Fruit fly (Drosophila melanogaster): ENCODE measurements around the gene CG11693.
A peak's percentile ranks its signal among the peaks of the same experiment; 100 is the strongest.

The CG11693 gene

DNA sequence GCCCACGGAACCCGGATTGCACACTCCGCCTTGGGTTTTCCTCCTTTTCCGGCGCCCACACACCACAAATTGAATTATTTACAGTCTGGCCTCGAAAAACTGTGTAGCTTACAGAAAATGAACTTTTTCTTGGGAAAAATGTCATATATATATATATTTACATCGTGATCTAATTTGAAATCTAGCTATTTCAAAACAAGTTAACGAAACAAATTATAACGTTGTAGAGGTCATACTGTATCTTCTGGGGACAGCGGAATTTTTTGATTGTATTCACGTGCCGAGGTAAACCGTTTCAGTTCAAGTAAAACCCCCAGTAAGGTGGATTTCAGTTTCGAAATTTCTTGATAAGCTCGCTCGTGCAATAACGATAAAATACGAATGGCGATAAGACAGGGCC, 43.9 kb upstream of the CG11693 start (continued):
- TF ChIP-seq CG10209 (GFP tag; optimal IDR thresholded peaks at IDR 0.05) (peak; percentile 32), Atf6 (GFP tag; IDR thresholded peaks at IDR 0.05) (peak; percentile 19; the same call in 1 of the 2 replicates), sob (GFP tag; IDR thresholded peaks at IDR 0.05) (peak; percentile 62), hbn (GFP tag; IDR thresholded peaks at IDR 0.05; ENCODE audit: partially characterized antibody) (no peak), mam (GFP tag; optimal IDR thresholded peaks at IDR 0.05) (peak; percentile 40), jing (GFP tag; optimal IDR thresholded peaks at IDR 0.05) (no peak), CG10565 (GFP tag; optimal IDR thresholded peaks at IDR 0.05) (no peak)

DNA sequence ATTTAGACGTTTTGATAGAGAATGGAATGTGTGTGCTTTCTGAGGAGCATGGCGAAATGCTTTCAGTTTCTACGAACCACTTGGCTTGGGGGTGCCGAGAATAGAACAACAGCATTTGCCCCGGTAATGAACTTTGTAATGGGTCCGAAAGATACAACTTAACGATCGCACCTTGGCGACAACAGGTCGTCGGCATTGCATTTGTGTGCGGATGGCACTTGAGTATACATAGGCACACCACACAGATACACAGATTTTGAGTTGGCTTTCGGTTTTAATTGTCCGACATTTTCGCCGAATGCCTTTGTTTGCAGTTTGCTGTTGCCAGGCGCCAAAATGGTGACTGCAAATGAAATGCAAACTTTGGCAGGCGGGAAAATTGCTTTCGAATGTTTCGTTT, 43.4 kb upstream of the CG11693 start:
- peak; percentile 52; the same call in 1 of the 4 replicates for TF ChIP-seq chinmo (GFP tag; IDR thresholded peaks at IDR 0.05; ENCODE audit: partially characterized antibody)
- peak; percentile 3 for TF ChIP-seq cg (GFP tag; optimal IDR thresholded peaks at IDR 0.05)
- TF ChIP-seq Hr78 (GFP tag; optimal IDR thresholded peaks at IDR 0.05) = peak in 1 of 2 experiments; percentile 31
- no peak for TF ChIP-seq CG32532 (GFP tag; IDR thresholded peaks at IDR 0.05)
- TF ChIP-seq Bgb (GFP tag; IDR thresholded peaks at IDR 0.05; ENCODE audit: partially characterized antibody) = no peak
- 0 out of 2 replicates have a peak, but pooled peaks have one; percentile 10 for TF ChIP-seq chm (GFP tag; IDR thresholded peaks at IDR 0.05)
- TF ChIP-seq CG8290 (GFP tag; optimal IDR thresholded peaks at IDR 0.05) = no peak
- TF ChIP-seq CG8290 (tag; optimal IDR thresholded peaks at IDR 0.05) = peak in 1 of 2 experiments; percentile 34
- no peak for TF ChIP-seq schlank (tag; optimal IDR thresholded peaks at IDR 0.05)
- TF ChIP-seq esg (GFP tag; conservative IDR thresholded peaks at IDR 0.05) = no peak
- no peak for TF ChIP-seq Sin3A (optimal IDR thresholded peaks at IDR 0.05)
- TF ChIP-seq CG14014 (GFP tag; IDR thresholded peaks at IDR 0.05) = no peak
- no peak for TF ChIP-seq sc (optimal IDR thresholded peaks at IDR 0.05)
- no peak for TF ChIP-seq sc (GFP tag; optimal IDR thresholded peaks at IDR 0.05)
- TF ChIP-seq CG2199 (GFP tag; IDR thresholded peaks at IDR 0.05) = 0 out of 3 replicates have a peak, but pooled peaks have one; percentile 6
- peak; percentile 22 for TF ChIP-seq CG34376 (GFP tag; optimal IDR thresholded peaks at IDR 0.05)
- TF ChIP-seq phol (tag; optimal IDR thresholded peaks at IDR 0.05) = no peak
- TF ChIP-seq ATbp (GFP tag; optimal IDR thresholded peaks at IDR 0.05) = no peak
- TF ChIP-seq gsb (GFP tag; IDR thresholded peaks at IDR 0.05) = no peak
- no peak for TF ChIP-seq CG2202 (tag; optimal IDR thresholded peaks at IDR 0.05)
- TF ChIP-seq CG12769 (tag; optimal IDR thresholded peaks at IDR 0.05) = no peak
- TF ChIP-seq CG4707 (GFP tag; optimal IDR thresholded peaks at IDR 0.05) = no peak

dm6 chr3R:8352961-8353728, 42.6 kb upstream of the CG11693 start:
- TF ChIP-seq cwo (GFP tag; optimal IDR thresholded peaks at IDR 0.05) = peak; percentile 82
- no peak for TF ChIP-seq Doc2 (GFP tag; IDR thresholded peaks at IDR 0.05)
- TF ChIP-seq vvl (GFP tag; IDR thresholded peaks at IDR 0.05) = no peak
- TF ChIP-seq CG2199 (GFP tag; IDR thresholded peaks at IDR 0.05) = 0 out of 3 replicates have a peak, but pooled peaks have one; percentile 16
- 0 out of 2 replicates have a peak, but pooled peaks have one; percentile 4 for TF ChIP-seq HLH3B (GFP tag; IDR thresholded peaks at IDR 0.05)
- no peak for TF ChIP-seq CG12219 (GFP tag; optimal IDR thresholded peaks at IDR 0.05)
- 0 out of 4 replicates have a peak, but pooled peaks have one; percentile 58 for TF ChIP-seq chinmo (GFP tag; IDR thresholded peaks at IDR 0.05; ENCODE audit: partially characterized antibody)
- peak; percentile 7; the same call in 1 of the 2 replicates for TF ChIP-seq CG32532 (GFP tag; IDR thresholded peaks at IDR 0.05)
- no peak for TF ChIP-seq slp2 (GFP tag; optimal IDR thresholded peaks at IDR 0.05)
- TF ChIP-seq ci (GFP tag; IDR thresholded peaks at IDR 0.05) = 0 out of 3 replicates have a peak, but pooled peaks have one; percentile 9
- TF ChIP-seq CG18599 (GFP tag; optimal IDR thresholded peaks at IDR 0.05) = peak; percentile 45
- peak; percentile 25 for TF ChIP-seq ERR (GFP tag; optimal IDR thresholded peaks at IDR 0.05)
- peak; percentile 2 for TF ChIP-seq CG6765 (GFP tag; optimal IDR thresholded peaks at IDR 0.05)
- peak; percentile 6 for TF ChIP-seq CG1233 (GFP tag; optimal IDR thresholded peaks at IDR 0.05)
- peak; percentile 22 for TF ChIP-seq NfI (GFP tag; optimal IDR thresholded peaks at IDR 0.05)
- peak; percentile 3 for TF ChIP-seq YL-1 (GFP tag; optimal IDR thresholded peaks at IDR 0.05)
- peak; percentile 75 for TF ChIP-seq sug (tag; optimal IDR thresholded peaks at IDR 0.05)
- TF ChIP-seq CG4360 (GFP tag; IDR thresholded peaks at IDR 0.05) = 0 out of 2 replicates have a peak, but pooled peaks have one; percentile 17
- peak; percentile 77 for TF ChIP-seq Med (GFP tag)
- peak; percentile 6 for TF ChIP-seq HmgZ (tag; optimal IDR thresholded peaks at IDR 0.05)
- TF ChIP-seq CG34376 (GFP tag; optimal IDR thresholded peaks at IDR 0.05) = peak; percentile 34
- TF ChIP-seq bcd (GFP tag; optimal IDR thresholded peaks at IDR 0.05) = no peak

All from whole organism, embryonic.